Worm (Caenorhabditis elegans) whole organism, L1 larva: Measurements from ENCODE around the gene sra-1.

Experiments used
- C04F5.9 ChIP-seq: sonication (generic microtip); optimal IDR thresholded peaks from 2 replicates; lab custom pipeline; 2016; ENCODE audit warnings: missing genetic modification characterization, missing compliant biosample characterization
- C16A3.4 ChIP-seq: fragments of 150-350 bp; optimal IDR thresholded peaks from 2 replicates; lab custom pipeline; 2014; ENCODE audit warnings: missing biosample characterization, missing genetic modification characterization
- F16B12.6 ChIP-seq: fragments of 150-350 bp; optimal IDR thresholded peaks from 2 replicates; lab custom pipeline; 2014; ENCODE audit warnings: missing biosample characterization, missing genetic modification characterization
- aha-1 ChIP-seq: fragments of 150-350 bp; optimal IDR thresholded peaks from 2 replicates; lab custom pipeline; 2014; ENCODE audit warnings: missing biosample characterization, missing genetic modification characterization
- alr-1 ChIP-seq: fragments of 200-800 bp; sonication (Bioruptor generic); optimal IDR thresholded peaks from 2 replicates; lab custom pipeline; 2018; ENCODE audit warnings: borderline replicate concordance, mild to moderate bottlenecking, missing genetic modification characterization, missing compliant biosample characterization
- blmp-1 ChIP-seq: fragments of 150-350 bp; optimal IDR thresholded peaks from 2 replicates; lab custom pipeline; 2014; ENCODE audit warnings: missing biosample characterization, missing genetic modification characterization
- ceh-8 ChIP-seq: fragments of 200-800 bp; sonication (Bioruptor generic); optimal IDR thresholded peaks from 2 replicates; lab custom pipeline; 2018; ENCODE audit warnings: mild to moderate bottlenecking, missing genetic modification characterization, moderate library complexity, missing compliant biosample characterization
- ceh-88 ChIP-seq: fragments of 200-800 bp; sonication (Bioruptor generic); IDR thresholded peaks from 2 replicates; pipeline ENCODE4 v1.3.6; 2022; ENCODE audit warnings: missing genetic modification characterization, missing compliant biosample characterization
- ces-1 ChIP-seq: fragments of 150-350 bp; optimal IDR thresholded peaks from 2 replicates; lab custom pipeline; 2014; ENCODE audit warnings: missing biosample characterization, missing genetic modification reagents, missing genetic modification characterization
- dsc-1 ChIP-seq: sonication (generic microtip); optimal IDR thresholded peaks from 2 replicates; lab custom pipeline; 2016; ENCODE audit warnings: mild to moderate bottlenecking, missing genetic modification characterization, missing compliant biosample characterization
- efl-1 ChIP-seq, 4 experiments: fragments of 150-350 bp; optimal IDR thresholded peaks in 3 of 4; peaks in 1 of 4; 1 replicate in 1 of 4; 2 replicates in 3 of 4; lab custom pipeline; 2014; ENCODE audit warnings: missing biosample characterization in 2 of 4, missing genetic modification characterization in 2 of 4, missing genetic modification reagents in 2 of 4
- egl-13 ChIP-seq: sonication (generic microtip); optimal IDR thresholded peaks from 2 replicates; lab custom pipeline; 2016; ENCODE audit warnings: missing genotype, missing genetic modification reagents, missing genetic modification characterization, missing compliant biosample characterization
- elt-2 ChIP-seq: sonication (generic microtip); optimal IDR thresholded peaks from 2 replicates; lab custom pipeline; 2016; ENCODE audit warnings: missing genetic modification characterization, mild to moderate bottlenecking, inconsistent platforms, missing compliant biosample characterization, missing genetic modification reagents
- elt-3 ChIP-seq, 6 experiments: fragments of 150-350 bp in 1 of 6; sonication (generic microtip); optimal IDR thresholded peaks; 2 replicates each; lab custom pipeline; 2017 to 2018; ENCODE audit warnings: missing biosample characterization in 6 of 6, missing genetic modification characterization in 6 of 6, inconsistent platforms in 1 of 6
- fkh-10 ChIP-seq: sonication (generic microtip); optimal IDR thresholded peaks from 2 replicates; lab custom pipeline; 2017; ENCODE audit warnings: missing biosample characterization, missing genetic modification reagents, missing genetic modification characterization
- fkh-4 ChIP-seq: sonication (generic microtip); optimal IDR thresholded peaks from 2 replicates; lab custom pipeline; 2016; ENCODE audit warnings: missing compliant biosample characterization, missing genetic modification characterization, borderline replicate concordance
- fkh-8 ChIP-seq: sonication (generic microtip); optimal IDR thresholded peaks from 2 replicates; lab custom pipeline; 2016; ENCODE audit warnings: mild to moderate bottlenecking, missing genetic modification characterization, missing compliant biosample characterization
- hlh-4 ChIP-seq: sonication (generic microtip); optimal IDR thresholded peaks from 2 replicates; lab custom pipeline; 2016; ENCODE audit warnings: mild to moderate bottlenecking, missing genetic modification characterization, missing compliant biosample characterization
- hpl-2 ChIP-seq: fragments of 150-350 bp; optimal IDR thresholded peaks from 2 replicates; lab custom pipeline; 2014; ENCODE audit warnings: missing biosample characterization, missing genetic modification reagents, missing genetic modification characterization
- isw-1 ChIP-seq: fragments of 200-800 bp; sonication (Bioruptor generic); IDR thresholded peaks from 2 replicates; pipeline ENCODE4 v1.3.6; 2022; ENCODE audit warnings: missing genetic modification characterization, missing compliant biosample characterization
- jun-1 ChIP-seq: fragments of 150-350 bp; optimal IDR thresholded peaks from 2 replicates; lab custom pipeline; 2014; ENCODE audit warnings: missing biosample characterization, missing genetic modification reagents, missing genetic modification characterization
- lin-13 ChIP-seq: fragments of 150-350 bp; optimal IDR thresholded peaks from 2 replicates; lab custom pipeline; 2014; ENCODE audit warnings: missing biosample characterization, missing genetic modification reagents, missing genetic modification characterization
- lin-14 ChIP-seq: fragments of 200-800 bp; sonication (Bioruptor generic); optimal IDR thresholded peaks from 2 replicates; lab custom pipeline; 2018; ENCODE audit warnings: mild to moderate bottlenecking, missing genetic modification characterization, moderate library complexity, missing compliant biosample characterization
- lin-15B ChIP-seq: fragments of 150-350 bp; sonication (generic microtip); optimal IDR thresholded peaks from 3 replicates; lab custom pipeline; 2014; ENCODE audit warnings: missing biosample characterization, missing genetic modification characterization
- lin-35 ChIP-seq, 2 experiments: fragments of 150-350 bp; optimal IDR thresholded peaks; 2 replicates each; lab custom pipeline; 2014; ENCODE audit warnings: missing biosample characterization in 2 of 2, missing genetic modification characterization in 2 of 2, missing genetic modification reagents in 2 of 2
- lin-39 ChIP-seq: fragments of 150-350 bp; optimal IDR thresholded peaks from 2 replicates; lab custom pipeline; 2014; ENCODE audit warnings: missing biosample characterization, missing genetic modification reagents, missing genetic modification characterization
- lir-3 ChIP-seq: sonication (generic microtip); optimal IDR thresholded peaks from 2 replicates; lab custom pipeline; 2016; ENCODE audit warnings: mild to moderate bottlenecking, missing genetic modification characterization, moderate library complexity, missing compliant biosample characterization; ENCODE audit not compliant: poor library complexity
- lsy-2 ChIP-seq, 2 experiments: fragments of 150-350 bp; optimal IDR thresholded peaks; 2 replicates each; lab custom pipeline; 2014; ENCODE audit warnings: missing biosample characterization in 2 of 2, missing genetic modification characterization in 2 of 2
- mab-9 ChIP-seq: fragments of 200-800 bp; sonication (Bioruptor generic); IDR thresholded peaks from 2 replicates; pipeline ENCODE4 v1.3.6; 2022; ENCODE audit warnings: missing genetic modification reagents, missing genetic modification characterization, missing compliant biosample characterization
- mdl-1 ChIP-seq, 2 experiments: fragments of 150-350 bp; optimal IDR thresholded peaks; 2 replicates each; lab custom pipeline; 2014 to 2017; ENCODE audit warnings: missing biosample characterization in 2 of 2, missing genetic modification characterization in 2 of 2, inconsistent platforms in 1 of 2
- mep-1 ChIP-seq: fragments of 150-350 bp; optimal IDR thresholded peaks from 2 replicates; lab custom pipeline; 2014; ENCODE audit warnings: missing biosample characterization, missing genetic modification characterization
- nhr-19 ChIP-seq: fragments of 200-800 bp; sonication (Bioruptor generic); conservative IDR thresholded peaks from 2 replicates; pipeline ENCODE4 v1.3.6; 2022; ENCODE audit warnings: missing genetic modification characterization, missing compliant biosample characterization
- nhr-20 ChIP-seq: sonication (generic microtip); optimal IDR thresholded peaks from 2 replicates; lab custom pipeline; 2016; ENCODE audit warnings: mild to moderate bottlenecking, missing genetic modification characterization, missing compliant biosample characterization
- nhr-237 ChIP-seq: fragments of 150-350 bp; optimal IDR thresholded peaks from 2 replicates; lab custom pipeline; 2014; ENCODE audit warnings: missing biosample characterization, missing genetic modification characterization
- nhr-28 ChIP-seq: fragments of 150-350 bp; optimal IDR thresholded peaks from 2 replicates; lab custom pipeline; 2014; ENCODE audit warnings: missing biosample characterization, missing genetic modification characterization
- nhr-71 ChIP-seq: sonication (generic microtip); optimal IDR thresholded peaks from 2 replicates; lab custom pipeline; 2016; ENCODE audit warnings: mild to moderate bottlenecking, missing genetic modification characterization, moderate library complexity, missing compliant biosample characterization
- nhr-77 ChIP-seq: fragments of 150-350 bp; optimal IDR thresholded peaks from 2 replicates; lab custom pipeline; 2014; ENCODE audit warnings: missing biosample characterization, missing genetic modification characterization
- nhr-85 ChIP-seq: sonication (generic microtip); peaks from one replicate; lab custom pipeline; 2016; ENCODE audit warnings: missing genetic modification characterization, inconsistent platforms, missing compliant biosample characterization
- pag-3 ChIP-seq: sonication (generic microtip); optimal IDR thresholded peaks from 2 replicates; lab custom pipeline; 2017; ENCODE audit warnings: missing genetic modification characterization, mild to moderate bottlenecking, missing compliant biosample characterization, antibody characterized with exemption, borderline replicate concordance; ENCODE audit not compliant: insufficient read depth
- pax-3 ChIP-seq: fragments of 200-800 bp; sonication (Bioruptor generic); optimal IDR thresholded peaks from 2 replicates; lab custom pipeline; 2018; ENCODE audit warnings: mild to moderate bottlenecking, missing genetic modification characterization, moderate library complexity, missing compliant biosample characterization
- snu-23 ChIP-seq: sonication (generic microtip); optimal IDR thresholded peaks from 2 replicates; lab custom pipeline; 2016; ENCODE audit warnings: missing genetic modification characterization, missing compliant biosample characterization
- sptf-1 ChIP-seq: fragments of 150-350 bp; optimal IDR thresholded peaks from 2 replicates; lab custom pipeline; 2014; ENCODE audit warnings: missing biosample characterization, missing genetic modification characterization
- sup-37 ChIP-seq: fragments of 200-800 bp; sonication (Bioruptor generic); optimal IDR thresholded peaks from 2 replicates; lab custom pipeline; 2018; ENCODE audit warnings: mild to moderate bottlenecking, missing genetic modification characterization, missing compliant biosample characterization
- swsn-7 ChIP-seq: sonication (generic microtip); optimal IDR thresholded peaks from 2 replicates; lab custom pipeline; 2016; ENCODE audit warnings: missing genetic modification characterization, missing compliant biosample characterization
- tlp-1 ChIP-seq: fragments of 150-350 bp; optimal IDR thresholded peaks from 2 replicates; lab custom pipeline; 2014; ENCODE audit warnings: missing biosample characterization, missing genetic modification characterization
- unc-130 ChIP-seq: fragments of 150-350 bp; optimal IDR thresholded peaks from 2 replicates; lab custom pipeline; 2017; ENCODE audit warnings: missing biosample characterization, missing genetic modification characterization, inconsistent platforms
- unc-30 ChIP-seq: sonication (generic microtip); optimal IDR thresholded peaks from 2 replicates; lab custom pipeline; 2017; ENCODE audit warnings: missing biosample characterization, missing genetic modification characterization
- unc-62 ChIP-seq: fragments of 150-350 bp; optimal IDR thresholded peaks from 2 replicates; lab custom pipeline; 2014; ENCODE audit warnings: missing biosample characterization, missing genetic modification reagents, missing genetic modification characterization
- unc-86 ChIP-seq: sonication (generic microtip); optimal IDR thresholded peaks from 2 replicates; lab custom pipeline; 2016; ENCODE audit warnings: missing genetic modification characterization, missing compliant biosample characterization
- unc-98 ChIP-seq: fragments of 200-800 bp; sonication (Bioruptor generic); IDR thresholded peaks from 2 replicates; pipeline ENCODE4 v1.3.6; 2022; ENCODE audit warnings: missing genetic modification characterization, missing compliant biosample characterization
- vab-15 ChIP-seq: sonication (generic microtip); optimal IDR thresholded peaks from 2 replicates; lab custom pipeline; 2017; ENCODE audit warnings: missing genotype, mild to moderate bottlenecking, missing genetic modification characterization, missing compliant biosample characterization
- zag-1 ChIP-seq: fragments of 150-350 bp; optimal IDR thresholded peaks from 2 replicates; lab custom pipeline; 2014; ENCODE audit warnings: missing biosample characterization, missing genetic modification characterization
- ztf-11 ChIP-seq, 2 experiments: sonication (generic microtip); optimal IDR thresholded peaks; 2 replicates each; lab custom pipeline; 2016 to 2017; ENCODE audit warnings: missing genetic modification characterization in 2 of 2, missing biosample characterization in 1 of 2, missing compliant biosample characterization in 1 of 2

sra-1 gene

ce11 chrII:9560895-9561294 is 39.4 kb upstream of the sra-1 start:
- TF ChIP-seq tlp-1 (tag; lab: Kevin White, UChicago): no peak
- peak; percentile 47 for TF ChIP-seq mep-1 (tag; lab: Kevin White, UChicago)
- no peak for TF ChIP-seq C16A3.4
- TF ChIP-seq ztf-11 (tag; optimal IDR thresholded peaks at IDR 0.05; lab: Kevin White, UChicago): no peak
- no peak for TF ChIP-seq nhr-28 (tag; lab: Kevin White, UChicago)
- TF ChIP-seq aha-1 (tag; lab: Kevin White, UChicago): no peak
- no peak for TF ChIP-seq pax-3 (tag; lab: Kevin White, UChicago)
- no peak for TF ChIP-seq dsc-1 (tag; lab: Kevin White, UChicago)
- TF ChIP-seq sup-37 (GFP tag; lab: Kevin White, UChicago): no peak
- TF ChIP-seq hpl-2 (GFP tag; lab: Kevin White, UChicago): no peak
- peak; percentile 69 for TF ChIP-seq nhr-20 (tag; lab: Kevin White, UChicago)
- no peak for TF ChIP-seq F16B12.6
- TF ChIP-seq unc-130 (tag; lab: Kevin White, UChicago): no peak
- no peak for TF ChIP-seq fkh-10 (GFP tag; lab: Kevin White, UChicago)
- no peak for TF ChIP-seq ceh-88 (GFP tag; lab: Robert Waterston, UW)
- no peak for TF ChIP-seq hlh-4 (tag; lab: Kevin White, UChicago)
- no peak for TF ChIP-seq mdl-1 (tag; optimal IDR thresholded peaks at IDR 0.05; lab: Kevin White, UChicago)
- TF ChIP-seq nhr-237: no peak
- peak; percentile 60 for TF ChIP-seq snu-23 (GFP tag; lab: Kevin White, UChicago)
- no peak for TF ChIP-seq fkh-8 (tag; lab: Kevin White, UChicago)
- no peak for TF ChIP-seq vab-15 (tag; lab: Kevin White, UChicago)
- TF ChIP-seq nhr-85: peak; percentile 94
- no peak for TF ChIP-seq nhr-77 (tag; lab: Kevin White, UChicago)
- TF ChIP-seq elt-2 (tag; lab: Kevin White, UChicago): no peak
- TF ChIP-seq unc-30 (tag; lab: Kevin White, UChicago): no peak
- no peak for TF ChIP-seq lin-15B (tag; lab: Kevin White, UChicago)
- TF ChIP-seq elt-3 (tag; optimal IDR thresholded peaks at IDR 0.05; lab: Kevin White, UChicago): peak in 2 of 6 experiments; percentile 9 to 34
- no peak for TF ChIP-seq zag-1 (tag; lab: Kevin White, UChicago)
- TF ChIP-seq jun-1 (tag; lab: Kevin White, UChicago): no peak
- no peak for TF ChIP-seq sptf-1 (tag; lab: Kevin White, UChicago)
- peak in 1 of 2 experiments; percentile 36 for TF ChIP-seq lin-35 (GFP tag; optimal IDR thresholded peaks at IDR 0.05; lab: Kevin White, UChicago)
- peak; percentile 47 for TF ChIP-seq nhr-71 (tag; lab: Kevin White, UChicago)
- TF ChIP-seq ceh-8 (GFP tag; lab: Kevin White, UChicago): no peak
- no peak for TF ChIP-seq lir-3 (tag; lab: Kevin White, UChicago)
- no peak for TF ChIP-seq C04F5.9 (tag; lab: Kevin White, UChicago)
- peak; percentile 72 for TF ChIP-seq lin-14 (GFP tag; lab: Kevin White, UChicago)
- TF ChIP-seq unc-62 (GFP tag; lab: Kevin White, UChicago): no peak
- no peak for TF ChIP-seq swsn-7 (tag; lab: Kevin White, UChicago)
- TF ChIP-seq unc-86 (tag; lab: Kevin White, UChicago): no peak
- TF ChIP-seq efl-1 (optimal IDR thresholded peaks at IDR 0.05; lab: Kevin White, UChicago): no peak
- peak in 1 of 2 experiments; percentile 56 for TF ChIP-seq efl-1 (GFP tag; optimal IDR thresholded peaks at IDR 0.05 in 1 of 2; lab: Kevin White, UChicago)
- no peak for TF ChIP-seq egl-13 (tag; lab: Kevin White, UChicago)
- peak; percentile 15 for TF ChIP-seq blmp-1 (tag; lab: Kevin White, UChicago)
- no peak for TF ChIP-seq nhr-19 (GFP tag; lab: Robert Waterston, UW)
- TF ChIP-seq mab-9 (GFP tag; lab: Robert Waterston, UW): no peak
- no peak for TF ChIP-seq pag-3 (tag; lab: Kevin White, UChicago)
- no peak for TF ChIP-seq lin-13 (GFP tag; lab: Kevin White, UChicago)
- TF ChIP-seq lsy-2 (tag; optimal IDR thresholded peaks at IDR 0.05; lab: Kevin White, UChicago): peak; percentile 22 to 36
- no peak for TF ChIP-seq alr-1 (tag; lab: Kevin White, UChicago)
- no peak for TF ChIP-seq ces-1 (GFP tag; lab: Kevin White, UChicago)
- no peak for TF ChIP-seq fkh-4 (tag; lab: Kevin White, UChicago)
- TF ChIP-seq lin-39 (tag; lab: Kevin White, UChicago): no peak
- no peak for TF ChIP-seq unc-98 (GFP tag; lab: Robert Waterston, UW)
- no peak for TF ChIP-seq isw-1 (GFP tag; lab: Robert Waterston, UW)
